Fruit fly (Drosophila melanogaster) whole organism, embryonic: Measurements from ENCODE around the gene CG6659.

ENCODE experiments used
- C15 ChIP-seq: fragments of 200-800 bp; sonication (Bioruptor generic); IDR thresholded peaks from 3 replicates; pipeline ENCODE4 v1.3.6; 2022; ENCODE audit warnings: missing biosample characterization, missing genetic modification characterization
- CG10209 ChIP-seq: fragments of 200-800 bp; sonication (Bioruptor generic); optimal IDR thresholded peaks from 3 replicates; lab custom pipeline; 2017; ENCODE audit warnings: missing biosample characterization, mild to moderate bottlenecking, missing genetic modification characterization, missing genetic modification reagents
- CG11695 ChIP-seq: fragments of 200-800 bp; sonication (Bioruptor generic); IDR thresholded peaks from 3 replicates; pipeline ENCODE4 v1.3.6; 2022; ENCODE audit warnings: missing biosample characterization, missing genetic modification characterization
- CG12391 ChIP-seq: fragments of 200-800 bp; sonication (Bioruptor generic); optimal IDR thresholded peaks from 3 replicates; lab custom pipeline; 2018; ENCODE audit warnings: missing biosample characterization, mild to moderate bottlenecking, missing genetic modification characterization, moderate library complexity
- CG15073 ChIP-seq: fragments of 200-800 bp; sonication (Bioruptor generic); optimal IDR thresholded peaks from 2 replicates; lab custom pipeline; 2016; ENCODE audit warnings: missing biosample characterization, missing genetic modification characterization
- CG15269 ChIP-seq: fragments of 200-800 bp; sonication (Bioruptor generic); optimal IDR thresholded peaks from 2 replicates; lab custom pipeline; 2018; ENCODE audit warnings: missing biosample characterization, mild to moderate bottlenecking, missing genetic modification characterization, moderate library complexity
- CG17186 ChIP-seq: fragments of 200-800 bp; sonication (Bioruptor generic); optimal IDR thresholded peaks from 3 replicates; lab custom pipeline; 2017; ENCODE audit warnings: missing biosample characterization, missing genetic modification reagents, missing genetic modification characterization
- CG17829 ChIP-seq: fragments of 200-800 bp; optimal IDR thresholded peaks from 2 replicates; lab custom pipeline; 2019; ENCODE audit warnings: missing biosample characterization, mild to moderate bottlenecking, missing genetic modification characterization, moderate library complexity
- CG30403 ChIP-seq: fragments of 200-800 bp; sonication (Bioruptor generic); optimal IDR thresholded peaks from 3 replicates; lab custom pipeline; 2016; ENCODE audit warnings: missing biosample characterization, missing genetic modification characterization
- CG31388 ChIP-seq: fragments of 200-800 bp; sonication (Bioruptor generic); optimal IDR thresholded peaks from 2 replicates; lab custom pipeline; 2016; ENCODE audit warnings: missing biosample characterization, missing genetic modification characterization
- CG33213 ChIP-seq: fragments of 200-800 bp; sonication (Bioruptor generic); optimal IDR thresholded peaks from 3 replicates; lab custom pipeline; 2016; ENCODE audit warnings: missing biosample characterization, missing genetic modification characterization
- CG42726 ChIP-seq: fragments of 200-800 bp; sonication (Bioruptor generic); IDR thresholded peaks from 2 replicates; pipeline ENCODE4 v1.3.6; 2022; ENCODE audit warnings: missing biosample characterization, missing genetic modification characterization; ENCODE audit not compliant: partially characterized antibody
- CG4282 ChIP-seq: fragments of 200-800 bp; sonication (Bioruptor generic); optimal IDR thresholded peaks from 2 replicates; lab custom pipeline; 2016; ENCODE audit warnings: missing biosample characterization, missing genetic modification characterization
- CG4617 ChIP-seq: fragments of 200-800 bp; sonication (Bioruptor generic); optimal IDR thresholded peaks from 3 replicates; lab custom pipeline; 2016; ENCODE audit warnings: missing biosample characterization, missing genetic modification characterization, borderline replicate concordance
- CG4820 ChIP-seq: fragments of 200-800 bp; sonication (Bioruptor generic); optimal IDR thresholded peaks from 3 replicates; lab custom pipeline; 2016; ENCODE audit warnings: missing biosample characterization, missing genetic modification characterization
- CG7357 ChIP-seq: fragments of 200-800 bp; sonication (Bioruptor generic); IDR thresholded peaks from 3 replicates; pipeline ENCODE4 v1.3.6; 2022; ENCODE audit warnings: missing biosample characterization, missing genetic modification characterization
- CG8281 ChIP-seq: fragments of 200-800 bp; sonication (Bioruptor generic); optimal IDR thresholded peaks from 2 replicates; lab custom pipeline; 2018; ENCODE audit warnings: missing biosample characterization, mild to moderate bottlenecking, missing genetic modification characterization, moderate library complexity
- CG9609 ChIP-seq: fragments of 200-800 bp; sonication (Bioruptor generic); optimal IDR thresholded peaks from 3 replicates; lab custom pipeline; 2016; ENCODE audit warnings: missing biosample characterization, missing genetic modification characterization
- Camta ChIP-seq: fragments of 200-800 bp; sonication (Bioruptor generic); optimal IDR thresholded peaks from 2 replicates; lab custom pipeline; 2016; ENCODE audit warnings: missing biosample characterization, missing genetic modification characterization
- CrebB ChIP-seq: fragments of 200-800 bp; sonication (Bioruptor generic); optimal IDR thresholded peaks from 3 replicates; lab custom pipeline; 2018; ENCODE audit warnings: missing biosample characterization, mild to moderate bottlenecking, missing genetic modification characterization
- D ChIP-seq, 2 experiments: fragments of 200-800 bp in 1 of 2; fragments of >200 bp in 1 of 2; sonication (Bioruptor generic) in 1 of 2; optimal IDR thresholded peaks; 2 replicates in 1 of 2; 3 replicates in 1 of 2; lab custom pipeline; 2017; ENCODE audit warnings: mild to moderate bottlenecking in 1 of 2, missing biosample characterization in 1 of 2, missing genetic modification characterization in 1 of 2, missing genetic modification reagents in 1 of 2
- Deaf1 ChIP-seq: fragments of 200-800 bp; optimal IDR thresholded peaks from 3 replicates; lab custom pipeline; 2019; ENCODE audit warnings: missing biosample characterization, mild to moderate bottlenecking, missing genetic modification characterization, moderate library complexity
- Dfd ChIP-seq, 2 experiments: fragments of >200 bp; optimal IDR thresholded peaks; 2 replicates each; lab custom pipeline; 2017; ENCODE audit warnings: missing biosample characterization in 2 of 2, missing genetic modification characterization in 2 of 2
- Doc2 ChIP-seq: fragments of 200-800 bp; sonication (Bioruptor generic); IDR thresholded peaks from 2 replicates; pipeline ENCODE4 v1.3.6; 2022; ENCODE audit warnings: missing biosample characterization, missing genetic modification characterization
- H15 ChIP-seq: fragments of 200-800 bp; sonication (Bioruptor generic); IDR thresholded peaks from 3 replicates; pipeline ENCODE4 v1.3.6; 2022; ENCODE audit warnings: missing biosample characterization, missing genetic modification characterization
- HLHmδ ChIP-seq: fragments of 200-800 bp; sonication (Bioruptor generic); optimal IDR thresholded peaks from 2 replicates; lab custom pipeline; 2018; ENCODE audit warnings: missing biosample characterization, mild to moderate bottlenecking, missing genetic modification characterization, moderate library complexity
- MESR4 ChIP-seq: fragments of 200-800 bp; sonication (Bioruptor generic); optimal IDR thresholded peaks from 2 replicates; lab custom pipeline; 2018; ENCODE audit warnings: missing biosample characterization, mild to moderate bottlenecking, missing genetic modification characterization, moderate library complexity
- Ravus ChIP-seq: fragments of 200-800 bp; sonication (Bioruptor generic); IDR thresholded peaks from 2 replicates; pipeline ENCODE4 v1.3.6; 2022; ENCODE audit warnings: missing biosample characterization, missing genetic modification characterization
- Taf1 ChIP-seq: fragments of 200-800 bp; sonication (Bioruptor generic); IDR thresholded peaks from 2 replicates; pipeline ENCODE4 v1.3.6; 2022; ENCODE audit warnings: missing biosample characterization, missing genetic modification characterization
- ab ChIP-seq: fragments of 200-800 bp; sonication (Bioruptor generic); optimal IDR thresholded peaks from 2 replicates; lab custom pipeline; 2016; ENCODE audit warnings: missing biosample characterization, missing genetic modification characterization
- ap ChIP-seq: fragments of 200-800 bp; sonication (Bioruptor generic); IDR thresholded peaks from 2 replicates; pipeline ENCODE4 v1.3.6; 2022; ENCODE audit warnings: missing biosample characterization, missing genetic modification characterization
- bab2 ChIP-seq: fragments of 200-800 bp; sonication (Bioruptor generic); optimal IDR thresholded peaks from 2 replicates; lab custom pipeline; 2016; ENCODE audit warnings: missing biosample characterization, missing genetic modification characterization
- bigmax ChIP-seq: fragments of 200-800 bp; sonication (Bioruptor generic); optimal IDR thresholded peaks from 2 replicates; lab custom pipeline; 2018; ENCODE audit warnings: missing biosample characterization, mild to moderate bottlenecking, missing genetic modification characterization
- cad ChIP-seq: fragments of >200 bp; optimal IDR thresholded peaks from 2 replicates; lab custom pipeline; 2017; ENCODE audit warnings: missing biosample characterization, missing genetic modification characterization
- dm ChIP-seq: fragments of 200-800 bp; sonication (Bioruptor generic); optimal IDR thresholded peaks from 3 replicates; lab custom pipeline; 2016; ENCODE audit warnings: missing biosample characterization, missing genetic modification characterization
- exex ChIP-seq: fragments of 200-800 bp; sonication (Bioruptor generic); optimal IDR thresholded peaks from 4 replicates; lab custom pipeline; 2018; ENCODE audit warnings: missing biosample characterization, mild to moderate bottlenecking, missing genetic modification characterization, moderate library complexity
- fd96Cb ChIP-seq: fragments of 200-800 bp; sonication (Bioruptor generic); optimal IDR thresholded peaks from 2 replicates; lab custom pipeline; 2018; ENCODE audit warnings: missing biosample characterization, mild to moderate bottlenecking, missing genetic modification characterization, moderate library complexity
- gt ChIP-seq: fragments of 200-800 bp; sonication (Bioruptor generic); IDR thresholded peaks from 2 replicates; pipeline ENCODE4 v1.3.6; 2022; ENCODE audit warnings: missing biosample characterization, missing genetic modification characterization
- kay ChIP-seq: fragments of 200-800 bp; sonication (Bioruptor generic); optimal IDR thresholded peaks from 2 replicates; lab custom pipeline; 2016; ENCODE audit warnings: missing biosample characterization, missing genetic modification characterization
- lab ChIP-seq: fragments of 200-800 bp; sonication (Bioruptor generic); optimal IDR thresholded peaks from 3 replicates; lab custom pipeline; 2017; ENCODE audit warnings: missing biosample characterization, missing genetic modification characterization, mild to moderate bottlenecking, moderate library complexity, missing genetic modification reagents
- lola ChIP-seq, 3 experiments: fragments of >200 bp in 2 of 3; fragments of 200-800 bp in 1 of 3; sonication (Bioruptor generic) in 1 of 3; optimal IDR thresholded peaks; 2 replicates each; lab custom pipeline; 2017 to 2019; ENCODE audit warnings: missing biosample characterization in 3 of 3, missing genetic modification characterization in 3 of 3, mild to moderate bottlenecking in 1 of 3, moderate library complexity in 1 of 3
- nmo ChIP-seq: fragments of 200-800 bp; sonication (Bioruptor generic); optimal IDR thresholded peaks from 2 replicates; lab custom pipeline; 2018; ENCODE audit warnings: missing biosample characterization, mild to moderate bottlenecking, missing genetic modification characterization, moderate library complexity
- pros ChIP-seq: fragments of 200-800 bp; sonication (Bioruptor generic); optimal IDR thresholded peaks from 3 replicates; lab custom pipeline; 2019; ENCODE audit warnings: missing biosample characterization, mild to moderate bottlenecking, missing genetic modification characterization, moderate library complexity
- pum ChIP-seq: fragments of 200-800 bp; sonication (Bioruptor generic); optimal IDR thresholded peaks from 2 replicates; lab custom pipeline; 2016; ENCODE audit warnings: missing biosample characterization, missing genetic modification characterization
- ro ChIP-seq: fragments of 200-800 bp; sonication (Bioruptor generic); IDR thresholded peaks from 2 replicates; pipeline ENCODE4 v1.3.6; 2022; ENCODE audit warnings: missing biosample characterization, missing genetic modification characterization
- sima ChIP-seq: fragments of 200-800 bp; sonication (Bioruptor generic); optimal IDR thresholded peaks from 2 replicates; lab custom pipeline; 2016; ENCODE audit warnings: missing biosample characterization, missing genetic modification characterization
- slou ChIP-seq: fragments of 200-800 bp; sonication (Bioruptor generic); optimal IDR thresholded peaks from 3 replicates; lab custom pipeline; 2016; ENCODE audit warnings: missing biosample characterization, missing genetic modification characterization
- tap ChIP-seq: fragments of 200-800 bp; optimal IDR thresholded peaks from 3 replicates; lab custom pipeline; 2019; ENCODE audit warnings: missing biosample characterization, mild to moderate bottlenecking, missing genetic modification characterization, moderate library complexity
- tgo ChIP-seq: fragments of 200-800 bp; sonication (Bioruptor generic); IDR thresholded peaks from 3 replicates; pipeline ENCODE4 v1.3.6; 2022; ENCODE audit warnings: missing biosample characterization, missing genetic modification characterization
- vvl ChIP-seq: fragments of 200-800 bp; sonication (Bioruptor generic); IDR thresholded peaks from 2 replicates; pipeline ENCODE4 v1.3.6; 2022; ENCODE audit warnings: missing biosample characterization, missing genetic modification characterization
- wek ChIP-seq: fragments of 200-800 bp; sonication (Bioruptor generic); optimal IDR thresholded peaks from 3 replicates; lab custom pipeline; 2018; ENCODE audit warnings: missing biosample characterization, mild to moderate bottlenecking, missing genetic modification characterization, moderate library complexity

CG6659 gene

DNA sequence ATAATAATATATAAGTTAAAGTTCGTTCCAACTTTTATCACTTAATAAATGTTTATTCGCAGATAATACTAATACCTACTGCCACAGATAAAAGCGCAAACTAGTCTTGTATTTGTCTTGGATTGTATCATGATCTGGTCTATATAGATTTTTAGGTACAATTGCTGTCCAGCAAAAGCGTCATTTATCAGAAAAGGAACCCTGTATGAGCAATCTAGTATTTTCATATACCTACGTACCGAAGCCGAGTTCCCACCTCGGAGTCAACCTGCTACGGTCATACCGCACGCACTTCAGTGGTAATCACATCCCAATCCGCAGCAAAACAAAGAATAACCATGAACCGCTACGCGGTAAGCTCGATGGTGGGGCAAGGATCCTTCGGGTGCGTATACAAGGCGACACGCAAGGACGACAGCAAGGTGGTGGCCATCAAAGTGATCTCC is 439 bp upstream of the CG6659 start, which contains the start of gene fu (continued):
- TF ChIP-seq CG42726 (no peak), CG30403 (peak; percentile 6), lab (no peak), CG15269 (tag; lab: Kevin White, UChicago) (peak; percentile 28), H15 (GFP tag; lab: Robert Waterston, UW) (no peak), vvl (GFP tag; lab: Robert Waterston, UW) (peak; percentile 41), C15 (GFP tag; lab: Robert Waterston, UW) (no peak), CG17829 (tag; lab: Kevin White, UChicago) (peak; percentile 22), Dfd (GFP tag; optimal IDR thresholded peaks at IDR 0.05; lab: Kevin White, UChicago) (no peak), CG4617 (GFP tag; lab: Kevin White, UChicago) (peak; percentile 7), CG33213 (GFP tag; lab: Kevin White, UChicago) (no peak), HLHmδ (GFP tag; lab: Kevin White, UChicago) (no peak), tap (tag; lab: Kevin White, UChicago) (no peak), CG8281 (tag; lab: Kevin White, UChicago) (no peak), slou (GFP tag; lab: Kevin White, UChicago) (no peak), bab2 (no peak), CG7357 (GFP tag; lab: Robert Waterston, UW) (no peak), CG4820 (GFP tag; lab: Kevin White, UChicago) (peak; percentile 5), ab (GFP tag; lab: Kevin White, UChicago) (no peak), tgo (GFP tag; lab: Robert Waterston, UW) (no peak), CG11695 (GFP tag; lab: Robert Waterston, UW) (no peak), CG10209 (GFP tag; lab: Kevin White, UChicago) (no peak), cad (GFP tag; lab: Kevin White, UChicago) (no peak), gt (GFP tag; lab: Robert Waterston, UW) (no peak), Doc2 (GFP tag; lab: Robert Waterston, UW) (no peak), CrebB (tag; lab: Kevin White, UChicago) (no peak), nmo (GFP tag; lab: Kevin White, UChicago) (peak; percentile 13), bigmax (GFP tag; lab: Kevin White, UChicago) (no peak), pum (GFP tag; lab: Kevin White, UChicago) (no peak), exex (tag; lab: Kevin White, UChicago) (no peak), ap (no peak), Taf1 (GFP tag; lab: Robert Waterston, UW) (no peak), pros (GFP tag; lab: Kevin White, UChicago) (no peak), CG15073 (GFP tag; lab: Kevin White, UChicago) (no peak), kay (no peak), CG9609 (GFP tag; lab: Kevin White, UChicago) (no peak), CG31388 (no peak), CG4282 (GFP tag; lab: Kevin White, UChicago) (no peak), wek (GFP tag; lab: Kevin White, UChicago) (no peak), Deaf1 (tag; lab: Kevin White, UChicago) (peak; percentile 10), fd96Cb (tag; lab: Kevin White, UChicago) (no peak), MESR4 (GFP tag; lab: Kevin White, UChicago) (peak; percentile 89), CG17186 (GFP tag; lab: Kevin White, UChicago) (no peak), lola (GFP tag; optimal IDR thresholded peaks at IDR 0.05; lab: Kevin White, UChicago) (peak in 1 of 3 experiments; percentile 25), CG12391 (tag; lab: Kevin White, UChicago) (peak; percentile 47), ro (GFP tag; lab: Robert Waterston, UW) (no peak), sima (GFP tag; lab: Kevin White, UChicago) (no peak), D (optimal IDR thresholded peaks at IDR 0.05; lab: Kevin White, UChicago) (no peak), D (GFP tag; optimal IDR thresholded peaks at IDR 0.05; lab: Kevin White, UChicago) (no peak), Camta (GFP tag; lab: Kevin White, UChicago) (no peak), Ravus (GFP tag; lab: Robert Waterston, UW) (no peak), dm (GFP tag; lab: Kevin White, UChicago) (no peak)
